Fruit fly (Drosophila melanogaster) whole organism, prepupa: ENCODE measurements around the gene Zpr1.
A peak's percentile ranks its signal among the peaks of the same experiment; 100 is the strongest.

ENCODE experiments used
- Blimp-1 ChIP-seq: fragments of 200-800 bp; sonication (Bioruptor generic); optimal IDR thresholded peaks from 3 replicates; lab custom pipeline; 2017; ENCODE audit warnings: missing biosample characterization, missing genetic modification characterization, mild to moderate bottlenecking, moderate library complexity, missing genetic modification reagents
- CG10631 ChIP-seq: fragments of 200-800 bp; sonication (Bioruptor generic); optimal IDR thresholded peaks from 2 replicates; lab custom pipeline; 2016; ENCODE audit warnings: missing biosample characterization, missing genetic modification characterization
- CG8119 ChIP-seq: fragments of 200-800 bp; sonication (Bioruptor generic); IDR thresholded peaks from 3 replicates; pipeline ENCODE4 v1.3.6; 2022; ENCODE audit warnings: missing biosample characterization, missing genetic modification characterization
- CG8632 ChIP-seq: fragments of 200-800 bp; sonication (Bioruptor generic); optimal IDR thresholded peaks from 3 replicates; lab custom pipeline; 2016; ENCODE audit warnings: missing biosample characterization, missing genetic modification characterization
- Gug ChIP-seq: fragments of 200-800 bp; sonication (Bioruptor generic); IDR thresholded peaks from 2 replicates; pipeline ENCODE4 v1.3.6; 2022; ENCODE audit warnings: missing biosample characterization, missing genetic modification characterization
- Hr39 ChIP-seq: fragments of 200-800 bp; sonication (Bioruptor generic); optimal IDR thresholded peaks from 2 replicates; lab custom pipeline; 2016; ENCODE audit warnings: missing biosample characterization, missing genetic modification characterization
- cyc ChIP-seq: fragments of 200-800 bp; sonication (Bioruptor generic); optimal IDR thresholded peaks from 3 replicates; lab custom pipeline; 2016; ENCODE audit warnings: missing biosample characterization, missing genetic modification characterization
- dac ChIP-seq: fragments of 200-800 bp; sonication (Bioruptor generic); optimal IDR thresholded peaks from 2 replicates; lab custom pipeline; 2017; ENCODE audit warnings: missing biosample characterization, mild to moderate bottlenecking, missing genetic modification characterization
- dsx ChIP-seq: fragments of 200-800 bp; optimal IDR thresholded peaks from 3 replicates; lab custom pipeline; 2019; ENCODE audit warnings: missing biosample characterization, mild to moderate bottlenecking, missing genetic modification characterization, moderate library complexity; ENCODE audit not compliant: poor library complexity, severe bottlenecking
- net ChIP-seq: fragments of 200-800 bp; sonication (Bioruptor generic); optimal IDR thresholded peaks from 3 replicates; lab custom pipeline; 2016; ENCODE audit warnings: missing biosample characterization, missing genetic modification characterization
- salr ChIP-seq, 2 experiments: fragments of 200-800 bp; sonication (Bioruptor generic); optimal IDR thresholded peaks; 3 replicates each; lab custom pipeline; 2016 to 2018; ENCODE audit warnings: missing biosample characterization in 2 of 2, missing genetic modification characterization in 2 of 2, mild to moderate bottlenecking in 1 of 2
- svp ChIP-seq: fragments of 200-800 bp; sonication (Bioruptor generic); peaks from one replicate; lab custom pipeline; 2016; ENCODE audit warnings: missing biosample characterization, missing genetic modification characterization

- TF ChIP-seq CG10631 (GFP tag; lab: Kevin White, UChicago) = peak; percentile 25
- TF ChIP-seq dac (GFP tag; lab: Kevin White, UChicago) = peak; percentile 57
- TF ChIP-seq cyc (GFP tag; lab: Kevin White, UChicago) = no peak
- peak; percentile 47; the same call in 1 of the 2 replicates for TF ChIP-seq Gug (GFP tag; lab: Robert Waterston, UW)
- no peak for TF ChIP-seq net
- TF ChIP-seq CG8632 (GFP tag; lab: Kevin White, UChicago) = no peak
- TF ChIP-seq CG8119 (GFP tag; lab: Robert Waterston, UW) = peak; percentile 64; the same call in 2 of the 3 replicates
- peak; percentile 20 to 48 for TF ChIP-seq salr (GFP tag; optimal IDR thresholded peaks at IDR 0.05; lab: Kevin White, UChicago)
- no peak for TF ChIP-seq Blimp-1
- no peak for TF ChIP-seq Hr39 (GFP tag; lab: Kevin White, UChicago)
- TF ChIP-seq svp = peak; percentile 48
- peak; percentile 54 for TF ChIP-seq dsx
Observed at dm6 chrX:9201866-9202681, 40.2 kb upstream of the Zpr1 start.
